Worm (Caenorhabditis elegans): ENCODE data around the gene ceh-38.

ceh-38 gene

ce11 chrII:6951250-6951806, at the start of gene ceh-38, which contains the start of gene malt-1 (continued):
- TF ChIP-seq cey-2 (tag; optimal IDR thresholded peaks at IDR 0.05; ENCODE audit: borderline replicate concordance, insufficient read depth), result peak; percentile 52
- no peak for TF ChIP-seq daf-12 (tag; optimal IDR thresholded peaks at IDR 0.05)
- TF ChIP-seq dmd-6 (GFP tag; IDR thresholded peaks at IDR 0.05), result peak; percentile 89
- peak; percentile 88 for TF ChIP-seq T26A8.4 (GFP tag; IDR thresholded peaks at IDR 0.05)
- TF ChIP-seq aha-1 (tag), result peak; percentile 92
- no peak for TF ChIP-seq zfp-3 (GFP tag; conservative IDR thresholded peaks at IDR 0.05)
- TF ChIP-seq F37D6.2 (tag; optimal IDR thresholded peaks at IDR 0.05), result peak; percentile 90
- peak; percentile 18 for TF ChIP-seq zag-1 (tag; optimal IDR thresholded peaks at IDR 0.05)
- peak; percentile 78 for TF ChIP-seq nhr-102 (tag; optimal IDR thresholded peaks at IDR 0.05)
- TF ChIP-seq spr-3 (GFP tag; optimal IDR thresholded peaks at IDR 0.05), result peak; percentile 12
- no peak for TF ChIP-seq ceh-62 (tag; optimal IDR thresholded peaks at IDR 0.05)
- peak; percentile 28 for TF ChIP-seq skn-1 (tag; optimal IDR thresholded peaks at IDR 0.05)
- TF ChIP-seq ces-1 (GFP tag; optimal IDR thresholded peaks at IDR 0.05), result no peak
- peak; percentile 65 for TF ChIP-seq lin-39 (tag; optimal IDR thresholded peaks at IDR 0.05)
- TF ChIP-seq pqm-1 (tag; optimal IDR thresholded peaks at IDR 0.05), result peak; percentile 44
- peak; percentile 98 for TF ChIP-seq nhr-11 (tag; optimal IDR thresholded peaks at IDR 0.05)
- TF ChIP-seq lim-7 (GFP tag; IDR thresholded peaks at IDR 0.05), result no peak
- peak; percentile 73 for TF ChIP-seq lin-38 (GFP tag; IDR thresholded peaks at IDR 0.05)
- peak; percentile 77 for TF ChIP-seq vab-7 (GFP tag; IDR thresholded peaks at IDR 0.05)
- no peak for TF ChIP-seq madf-5 (GFP tag; IDR thresholded peaks at IDR 0.05)
- no peak for TF ChIP-seq gei-8 (GFP tag; optimal IDR thresholded peaks at IDR 0.05)
- no peak for TF ChIP-seq egl-27 (tag; optimal IDR thresholded peaks at IDR 0.05)
- TF ChIP-seq hif-1 (tag; optimal IDR thresholded peaks at IDR 0.05), result peak; percentile 35 to 84
- TF ChIP-seq mdt-29 (GFP tag; IDR thresholded peaks at IDR 0.05), result 0 out of 2 replicates have a peak, but pooled peaks have one; percentile 31
- TF ChIP-seq spr-1 (tag; optimal IDR thresholded peaks at IDR 0.05), result peak; percentile 83
- peak; percentile 89 for TF ChIP-seq duxl-1 (tag; optimal IDR thresholded peaks at IDR 0.05; ENCODE audit: poor library complexity)
- TF ChIP-seq unc-130 (GFP tag; optimal IDR thresholded peaks at IDR 0.05), result peak; percentile 16
- no peak for TF ChIP-seq dmd-9 (GFP tag; IDR thresholded peaks at IDR 0.05)
- TF ChIP-seq nhr-41 (GFP tag; IDR thresholded peaks at IDR 0.05), result 0 out of 2 replicates have a peak, but pooled peaks have one; percentile 12
- peak; percentile 93 for TF ChIP-seq mxl-3 (GFP tag; optimal IDR thresholded peaks at IDR 0.05)
- TF ChIP-seq nhr-111 (GFP tag; optimal IDR thresholded peaks at IDR 0.05), result no peak
- no peak for TF ChIP-seq Y105C5A.15 (GFP tag; IDR thresholded peaks at IDR 0.05)
- TF ChIP-seq nhr-6 (tag; optimal IDR thresholded peaks at IDR 0.05), result peak; percentile 95
- 0 out of 2 replicates have a peak, but pooled peaks have one; percentile 50 for TF ChIP-seq saeg-2 (GFP tag; IDR thresholded peaks at IDR 0.05)
- no peak for TF ChIP-seq snpc-1.2 (GFP tag; IDR thresholded peaks at IDR 0.05)
- TF ChIP-seq R02D3.7 (tag; optimal IDR thresholded peaks at IDR 0.05), result peak; percentile 65
- peak; percentile 68 for TF ChIP-seq nhr-10 (tag; optimal IDR thresholded peaks at IDR 0.05)
- peak; percentile 88 for TF ChIP-seq ctbp-1 (GFP tag; IDR thresholded peaks at IDR 0.05)
- peak; percentile 64 for TF ChIP-seq pha-4 (GFP tag; IDR thresholded peaks at IDR 0.05)
- TF ChIP-seq pha-4 (tag; optimal IDR thresholded peaks at IDR 0.05), result no peak
- no peak for TF ChIP-seq ZK337.2 (GFP tag; IDR thresholded peaks at IDR 0.05)
- TF ChIP-seq nhr-42 (GFP tag; IDR thresholded peaks at IDR 0.05), result 0 out of 2 replicates have a peak, but pooled peaks have one; percentile 45
- no peak for TF ChIP-seq ztf-11 (tag; optimal IDR thresholded peaks at IDR 0.05)
- no peak for TF ChIP-seq D1046.2 (GFP tag; IDR thresholded peaks at IDR 0.05)
- peak; percentile 83 for TF ChIP-seq nhr-48 (tag; optimal IDR thresholded peaks at IDR 0.05)
- TF ChIP-seq lin-13 (GFP tag; optimal IDR thresholded peaks at IDR 0.05), result peak; percentile 88
- no peak for TF ChIP-seq ceh-44 (GFP tag; IDR thresholded peaks at IDR 0.05)
- TF ChIP-seq F10B5.3 (tag; optimal IDR thresholded peaks at IDR 0.05), result peak; percentile 74
- TF ChIP-seq ceh-28 (tag; optimal IDR thresholded peaks at IDR 0.05), result no peak
- TF ChIP-seq attf-4 (tag; optimal IDR thresholded peaks at IDR 0.05), result peak; percentile 56
- TF ChIP-seq F49E8.2 (tag; optimal IDR thresholded peaks at IDR 0.05; ENCODE audit: borderline replicate concordance), result no peak

Measured in whole organism, L4 larva.